Fruit fly (Drosophila melanogaster) whole organism, embryonic: ENCODE results near the gene CG31463.

Experiments
- Adf1 ChIP-seq: fragments of 200-800 bp; sonication (Bioruptor generic); IDR thresholded peaks from 2 replicates; pipeline ENCODE4 v1.3.6; 2022; ENCODE audit warnings: missing biosample characterization, missing genetic modification characterization
- CG11093 ChIP-seq: fragments of 200-800 bp; sonication (Bioruptor generic); IDR thresholded peaks from 3 replicates; pipeline ENCODE4 v1.3.6; 2022; ENCODE audit warnings: missing biosample characterization, missing genetic modification characterization
- CG12219 ChIP-seq: fragments of 200-800 bp; sonication (Bioruptor generic); optimal IDR thresholded peaks from 3 replicates; lab custom pipeline; 2018; ENCODE audit warnings: missing biosample characterization, mild to moderate bottlenecking, missing genetic modification characterization
- CG12659 ChIP-seq: fragments of 200-800 bp; sonication (Bioruptor generic); optimal IDR thresholded peaks from 3 replicates; lab custom pipeline; 2017; ENCODE audit warnings: mild to moderate bottlenecking, missing biosample characterization, missing genetic modification reagents, missing genetic modification characterization
- CG13296 ChIP-seq: fragments of 200-800 bp; sonication (Bioruptor generic); optimal IDR thresholded peaks from 3 replicates; lab custom pipeline; 2018; ENCODE audit warnings: missing biosample characterization, mild to moderate bottlenecking, missing genetic modification characterization
- CG1529 ChIP-seq: fragments of 200-800 bp; sonication (Bioruptor generic); optimal IDR thresholded peaks from 3 replicates; lab custom pipeline; 2018; ENCODE audit warnings: missing biosample characterization, missing genetic modification characterization
- CG16815 ChIP-seq: fragments of 200-800 bp; sonication (Bioruptor generic); optimal IDR thresholded peaks from 3 replicates; lab custom pipeline; 2017; ENCODE audit warnings: missing biosample characterization, mild to moderate bottlenecking, missing genetic modification characterization
- CG16863 ChIP-seq: fragments of 200-800 bp; sonication (Bioruptor generic); optimal IDR thresholded peaks from 3 replicates; lab custom pipeline; 2016; ENCODE audit warnings: missing biosample characterization, missing genetic modification characterization
- CG17829 ChIP-seq: fragments of 200-800 bp; optimal IDR thresholded peaks from 2 replicates; lab custom pipeline; 2019; ENCODE audit warnings: missing biosample characterization, mild to moderate bottlenecking, missing genetic modification characterization, moderate library complexity
- CG33213 ChIP-seq: fragments of 200-800 bp; sonication (Bioruptor generic); optimal IDR thresholded peaks from 3 replicates; lab custom pipeline; 2016; ENCODE audit warnings: missing biosample characterization, missing genetic modification characterization
- CG3407 ChIP-seq: fragments of 200-800 bp; sonication (Bioruptor generic); optimal IDR thresholded peaks from 2 replicates; lab custom pipeline; 2018; ENCODE audit warnings: missing biosample characterization, mild to moderate bottlenecking, missing genetic modification characterization
- CG4617 ChIP-seq: fragments of 200-800 bp; sonication (Bioruptor generic); optimal IDR thresholded peaks from 3 replicates; lab custom pipeline; 2016; ENCODE audit warnings: missing biosample characterization, missing genetic modification characterization, borderline replicate concordance
- CG4854 ChIP-seq: fragments of 200-800 bp; sonication (Bioruptor generic); optimal IDR thresholded peaks from 2 replicates; lab custom pipeline; 2016; ENCODE audit warnings: missing biosample characterization, missing genetic modification characterization, inconsistent platforms
- CG5245 ChIP-seq: fragments of 200-800 bp; sonication (Bioruptor generic); optimal IDR thresholded peaks from 3 replicates; lab custom pipeline; 2016; ENCODE audit warnings: missing biosample characterization, missing genetic modification characterization
- CG7556 ChIP-seq: fragments of 200-800 bp; sonication (Bioruptor generic); optimal IDR thresholded peaks from 2 replicates; lab custom pipeline; 2017; ENCODE audit warnings: missing biosample characterization, mild to moderate bottlenecking, missing genetic modification characterization
- Doc3 ChIP-seq: fragments of 200-800 bp; sonication (Bioruptor generic); IDR thresholded peaks from 3 replicates; pipeline ENCODE4 v1.3.6; 2022; ENCODE audit warnings: missing biosample characterization, missing genetic modification characterization; ENCODE audit not compliant: partially characterized antibody
- Hr51 ChIP-seq, 2 experiments: fragments of 200-800 bp; sonication (Bioruptor generic); optimal IDR thresholded peaks; 2 replicates in 1 of 2; 3 replicates in 1 of 2; lab custom pipeline; 2016 to 2018; ENCODE audit warnings: missing biosample characterization in 2 of 2, missing genetic modification characterization in 2 of 2, mild to moderate bottlenecking in 1 of 2, moderate library complexity in 1 of 2
- Jarid2 ChIP-seq: fragments of 200-800 bp; sonication (Bioruptor generic); optimal IDR thresholded peaks from 3 replicates; lab custom pipeline; 2017; ENCODE audit warnings: mild to moderate bottlenecking, missing biosample characterization, missing genetic modification reagents, missing genetic modification characterization
- Med ChIP-seq: fragments of 200-800 bp; sonication (Bioruptor generic); peaks from one replicate; lab custom pipeline; 2016; ENCODE audit warnings: missing biosample characterization, missing genetic modification characterization, mild to moderate bottlenecking, inconsistent platforms, moderate library complexity
- Poxn ChIP-seq: fragments of 200-800 bp; sonication (Bioruptor generic); IDR thresholded peaks from 2 replicates; pipeline ENCODE4 v1.3.6; 2022; ENCODE audit warnings: missing biosample characterization, missing genetic modification characterization
- Ptx1 ChIP-seq: fragments of 200-800 bp; sonication (Bioruptor generic); IDR thresholded peaks from 2 replicates; pipeline ENCODE4 v1.3.6; 2022; ENCODE audit warnings: missing biosample characterization, missing genetic modification characterization
- Scr ChIP-seq: fragments of 200-800 bp; sonication (Bioruptor generic); IDR thresholded peaks from 2 replicates; pipeline ENCODE4 v1.3.6; 2022; ENCODE audit warnings: missing biosample characterization, missing genetic modification characterization; ENCODE audit not compliant: partially characterized antibody
- Sin3A ChIP-seq: fragments of >200 bp; optimal IDR thresholded peaks from 2 replicates; lab custom pipeline; 2018
- Sry-β ChIP-seq: fragments of 200-800 bp; sonication (Bioruptor generic); optimal IDR thresholded peaks from 2 replicates; lab custom pipeline; 2018; ENCODE audit warnings: missing biosample characterization, mild to moderate bottlenecking, missing genetic modification characterization, moderate library complexity
- Sry-δ ChIP-seq: fragments of 200-800 bp; sonication (Bioruptor generic); optimal IDR thresholded peaks from 2 replicates; lab custom pipeline; 2016; ENCODE audit warnings: missing biosample characterization, missing genetic modification characterization
- Usf ChIP-seq: fragments of 200-800 bp; sonication (Bioruptor generic); optimal IDR thresholded peaks from 2 replicates; lab custom pipeline; 2017; ENCODE audit warnings: missing genotype, missing biosample characterization, missing genetic modification characterization
- br ChIP-seq: fragments of >200 bp; optimal IDR thresholded peaks from 2 replicates; lab custom pipeline; 2017
- ci ChIP-seq: fragments of 200-800 bp; sonication (Bioruptor generic); IDR thresholded peaks from 3 replicates; pipeline ENCODE4 v1.3.6; 2022; ENCODE audit warnings: missing biosample characterization, missing genetic modification characterization
- croc ChIP-seq: fragments of 200-800 bp; sonication (Bioruptor generic); conservative IDR thresholded peaks from 3 replicates; pipeline ENCODE4 v1.3.6; 2022; ENCODE audit warnings: missing biosample characterization, missing genetic modification characterization
- crp ChIP-seq, 2 experiments: fragments of 200-800 bp; sonication (Bioruptor generic); optimal IDR thresholded peaks; 2 replicates in 1 of 2; 3 replicates in 1 of 2; lab custom pipeline; 2017; ENCODE audit warnings: missing biosample characterization in 2 of 2, missing genetic modification characterization in 2 of 2, mild to moderate bottlenecking in 1 of 2, moderate library complexity in 1 of 2
- danr ChIP-seq: fragments of 200-800 bp; sonication (Bioruptor generic); IDR thresholded peaks from 2 replicates; pipeline ENCODE4 v1.3.6; 2022; ENCODE audit warnings: missing biosample characterization, missing genetic modification characterization
- dmrt99B ChIP-seq: fragments of 200-800 bp; sonication (Bioruptor generic); optimal IDR thresholded peaks from 2 replicates; lab custom pipeline; 2018; ENCODE audit warnings: missing biosample characterization, mild to moderate bottlenecking, missing genetic modification characterization, moderate library complexity
- ems ChIP-seq: fragments of 200-800 bp; sonication (Bioruptor generic); optimal IDR thresholded peaks from 3 replicates; lab custom pipeline; 2016; ENCODE audit warnings: missing biosample characterization, missing genetic modification characterization
- fru ChIP-seq: fragments of >200 bp; optimal IDR thresholded peaks from 2 replicates; lab custom pipeline; 2017
- jigr1 ChIP-seq: fragments of 200-800 bp; sonication (Bioruptor generic); IDR thresholded peaks from 3 replicates; pipeline ENCODE4 v1.3.6; 2022; ENCODE audit warnings: missing biosample characterization, missing genetic modification characterization
- knrl ChIP-seq: fragments of 200-800 bp; sonication (Bioruptor generic); IDR thresholded peaks from 3 replicates; pipeline ENCODE4 v1.3.6; 2022; ENCODE audit warnings: missing biosample characterization, missing genetic modification characterization; ENCODE audit not compliant: partially characterized antibody
- lola ChIP-seq, 3 experiments: fragments of >200 bp in 2 of 3; fragments of 200-800 bp in 1 of 3; sonication (Bioruptor generic) in 1 of 3; optimal IDR thresholded peaks; 2 replicates each; lab custom pipeline; 2017 to 2019; ENCODE audit warnings: missing biosample characterization in 3 of 3, missing genetic modification characterization in 3 of 3, mild to moderate bottlenecking in 1 of 3, moderate library complexity in 1 of 3
- lov ChIP-seq, 2 experiments: fragments of 200-800 bp in 1 of 2; fragments of >200 bp in 1 of 2; sonication (Bioruptor generic) in 1 of 2; IDR thresholded peaks in 1 of 2; optimal IDR thresholded peaks in 1 of 2; 2 replicates in 1 of 2; 3 replicates in 1 of 2; pipeline versions ENCODE4 v1.3.6 to Lab custom; 2017 to 2022; ENCODE audit warnings: missing biosample characterization in 1 of 2, missing genetic modification characterization in 1 of 2
- oc ChIP-seq: fragments of 200-800 bp; sonication (Bioruptor generic); optimal IDR thresholded peaks from 2 replicates; lab custom pipeline; 2018; ENCODE audit warnings: missing biosample characterization, mild to moderate bottlenecking, missing genetic modification characterization, moderate library complexity
- onecut ChIP-seq: fragments of 200-800 bp; sonication (Bioruptor generic); IDR thresholded peaks from 2 replicates; pipeline ENCODE4 v1.3.6; 2022; ENCODE audit warnings: missing biosample characterization, missing genetic modification characterization
- ro ChIP-seq: fragments of 200-800 bp; sonication (Bioruptor generic); IDR thresholded peaks from 2 replicates; pipeline ENCODE4 v1.3.6; 2022; ENCODE audit warnings: missing biosample characterization, missing genetic modification characterization
- salm ChIP-seq: fragments of 200-800 bp; sonication (Bioruptor generic); optimal IDR thresholded peaks from 2 replicates; lab custom pipeline; 2018; ENCODE audit warnings: missing biosample characterization, mild to moderate bottlenecking, missing genetic modification characterization
- sc ChIP-seq, 3 experiments: fragments of >200 bp in 2 of 3; fragments of 200-800 bp in 1 of 3; sonication (Bioruptor generic) in 1 of 3; optimal IDR thresholded peaks; 2 replicates in 2 of 3; 3 replicates in 1 of 3; lab custom pipeline; 2017; ENCODE audit warnings: mild to moderate bottlenecking in 1 of 3, missing biosample characterization in 1 of 3, missing genetic modification characterization in 1 of 3, missing genetic modification reagents in 1 of 3
- slbo ChIP-seq: fragments of 200-800 bp; sonication (Bioruptor generic); IDR thresholded peaks from 2 replicates; pipeline ENCODE4 v1.3.6; 2022; ENCODE audit warnings: missing biosample characterization, missing genetic modification characterization
- tx ChIP-seq: fragments of 200-800 bp; sonication (Bioruptor generic); optimal IDR thresholded peaks from 2 replicates; lab custom pipeline; 2016; ENCODE audit warnings: missing biosample characterization, missing genetic modification characterization
- vfl ChIP-seq: fragments of 200-800 bp; sonication (Bioruptor generic); optimal IDR thresholded peaks from 2 replicates; lab custom pipeline; 2016; ENCODE audit warnings: missing biosample characterization, missing genetic modification characterization
- wdn ChIP-seq: fragments of 200-800 bp; sonication (Bioruptor generic); IDR thresholded peaks from 2 replicates; pipeline ENCODE4 v1.3.6; 2022; ENCODE audit warnings: missing biosample characterization, missing genetic modification characterization
- zfh1 ChIP-seq: fragments of 200-800 bp; sonication (Bioruptor generic); IDR thresholded peaks from 3 replicates; pipeline ENCODE4 v1.3.6; 2022; ENCODE audit warnings: missing biosample characterization, missing genetic modification characterization

The CG31463 gene

DNA sequence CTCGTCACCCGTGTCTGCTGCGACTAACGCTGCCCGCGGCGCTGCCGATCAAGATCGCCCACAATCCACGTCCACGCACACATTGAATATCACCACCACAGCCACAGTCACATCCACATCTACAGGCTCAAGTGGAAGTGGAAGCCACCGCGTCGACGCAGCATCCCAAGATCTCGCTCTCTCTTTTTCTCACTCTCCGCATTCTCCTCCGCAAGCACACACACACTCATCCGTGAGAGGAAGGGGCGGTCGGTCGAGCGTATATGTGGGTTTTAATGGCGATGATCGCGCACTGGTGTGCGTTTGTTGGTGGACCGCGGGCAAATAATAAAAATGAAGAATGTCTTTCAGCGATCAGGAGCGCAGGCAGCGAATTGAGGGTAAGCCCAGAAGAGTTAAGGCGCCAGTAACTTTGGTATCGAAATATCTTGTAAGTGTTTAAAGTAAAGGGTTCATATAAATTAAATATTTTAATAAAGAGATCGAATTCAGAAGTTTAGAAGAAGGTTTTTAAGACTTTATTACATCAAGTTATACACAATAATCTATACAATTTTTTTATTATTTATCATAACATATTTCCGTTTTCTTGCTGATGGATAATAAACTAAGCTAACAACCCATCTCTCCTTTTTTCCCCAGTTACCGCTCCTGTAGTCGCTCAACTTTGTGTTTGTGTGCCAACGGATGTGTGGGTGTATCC, 41.8 kb downstream of the CG31463 start, which contains the start of gene Poxm (continued):
- TF ChIP-seq oc (tag; lab: Kevin White, UChicago) (peak; percentile 78), knrl (GFP tag; lab: Robert Waterston, UW) (peak; percentile 69; the same call in 2 of the 3 replicates), jigr1 (peak; percentile 86; the same call in 2 of the 3 replicates), salm (tag; lab: Kevin White, UChicago) (peak; percentile 77), Doc3 (GFP tag; lab: Robert Waterston, UW) (no peak), ro (GFP tag; lab: Robert Waterston, UW) (peak; percentile 86), CG5245 (peak; percentile 87), ems (peak; percentile 69), Poxn (GFP tag; lab: Robert Waterston, UW) (no peak), CG13296 (GFP tag; lab: Kevin White, UChicago) (peak; percentile 80), zfh1 (GFP tag; lab: Robert Waterston, UW) (peak; percentile 67; the same call in 2 of the 3 replicates), danr (GFP tag; lab: Robert Waterston, UW) (peak; percentile 86), br (no peak), vfl (GFP tag; lab: Kevin White, UChicago) (peak; percentile 58), croc (GFP tag; lab: Robert Waterston, UW) (peak; percentile 94), Hr51 (GFP tag; optimal IDR thresholded peaks at IDR 0.05; lab: Kevin White, UChicago) (peak; percentile 51 to 91), tx (GFP tag; lab: Kevin White, UChicago) (peak; percentile 35), lola (GFP tag; optimal IDR thresholded peaks at IDR 0.05; lab: Kevin White, UChicago) (peak in 2 of 3 experiments; percentile 56 to 96), CG4617 (GFP tag; lab: Kevin White, UChicago) (peak; percentile 63), Scr (GFP tag; lab: Robert Waterston, UW) (no peak; the same call in 1 of the 2 replicates), CG7556 (peak; percentile 93), fru (lab: Kevin White, UChicago) (no peak), CG11093 (GFP tag; lab: Robert Waterston, UW) (peak; percentile 92), Usf (GFP tag; lab: Kevin White, UChicago) (peak; percentile 91), Ptx1 (GFP tag; lab: Robert Waterston, UW) (peak; percentile 94), CG16815 (peak; percentile 91), Jarid2 (GFP tag; lab: Kevin White, UChicago) (peak; percentile 56), Sin3A (lab: Kevin White, UChicago) (no peak), CG3407 (peak; percentile 85), CG17829 (tag; lab: Kevin White, UChicago) (peak; percentile 96), Med (peak; percentile 90), ci (GFP tag; lab: Robert Waterston, UW) (0 out of 3 replicates have a peak, but pooled peaks have one; percentile 28), CG33213 (peak; percentile 21), Sry-β (peak; percentile 32), Sry-δ (GFP tag; lab: Kevin White, UChicago) (no peak), CG4854 (peak; percentile 61), CG16863 (GFP tag; lab: Kevin White, UChicago) (peak; percentile 66), CG1529 (peak; percentile 90), dmrt99B (peak; percentile 95), slbo (GFP tag; lab: Robert Waterston, UW) (peak; percentile 87), sc (optimal IDR thresholded peaks at IDR 0.05; lab: Kevin White, UChicago) (no peak), sc (GFP tag; optimal IDR thresholded peaks at IDR 0.05; lab: Kevin White, UChicago) (peak; percentile 91), crp (GFP tag; optimal IDR thresholded peaks at IDR 0.05; lab: Kevin White, UChicago) (peak in 1 of 2 experiments; percentile 47), CG12219 (GFP tag; lab: Kevin White, UChicago) (peak; percentile 57), lov (optimal IDR thresholded peaks at IDR 0.05; lab: Kevin White, UChicago) (no peak), lov (GFP tag; IDR thresholded peaks at IDR 0.05; lab: Robert Waterston, UW) (no peak), onecut (peak; percentile 74), wdn (GFP tag; lab: Robert Waterston, UW) (peak; percentile 47; the same call in 1 of the 2 replicates), Adf1 (peak; percentile 85), CG12659 (peak; percentile 92)
